Worm (Caenorhabditis elegans) whole organism, L4 larva: ENCODE data around the gene gana-1.

ENCODE experiments used
- F26F4.8 ChIP-seq: fragments of 200-800 bp; sonication (Bioruptor generic); conservative IDR thresholded peaks from 2 replicates; pipeline ENCODE4 v1.3.6; 2022; ENCODE audit warnings: missing genetic modification characterization, missing compliant biosample characterization
- R02D3.7 ChIP-seq: fragments of 150-350 bp; sonication (generic microtip); optimal IDR thresholded peaks from 3 replicates; lab custom pipeline; 2014; ENCODE audit warnings: missing biosample characterization, missing genetic modification characterization
- T26A8.4 ChIP-seq: fragments of 200-800 bp; sonication (Bioruptor generic); IDR thresholded peaks from 2 replicates; pipeline ENCODE4 v1.3.6; 2022; ENCODE audit warnings: missing genetic modification characterization, missing compliant biosample characterization
- Y105C5A.15 ChIP-seq: fragments of 200-800 bp; sonication (Bioruptor generic); IDR thresholded peaks from 2 replicates; pipeline ENCODE4 v1.3.6; 2022; ENCODE audit warnings: missing genetic modification characterization, missing compliant biosample characterization
- Y48G9A.11 ChIP-seq: fragments of 200-800 bp; sonication (Bioruptor generic); IDR thresholded peaks from 2 replicates; pipeline ENCODE4 v1.3.6; 2022; ENCODE audit warnings: missing genetic modification reagents, missing genetic modification characterization, missing compliant biosample characterization
- aha-1 ChIP-seq: fragments of 150-350 bp; peaks from one replicate; lab custom pipeline; 2014; ENCODE audit warnings: missing biosample characterization, missing genetic modification characterization
- aly-2 ChIP-seq: sonication (generic microtip); optimal IDR thresholded peaks from 2 replicates; lab custom pipeline; 2018; ENCODE audit warnings: missing biosample characterization, missing genetic modification characterization
- ama-1 ChIP-seq: fragments of 150-350 bp; optimal IDR thresholded peaks from 2 replicates; lab custom pipeline; 2014; ENCODE audit warnings: inconsistent platforms, mixed read lengths
- ceh-28 ChIP-seq: fragments of 150-350 bp; optimal IDR thresholded peaks from 2 replicates; lab custom pipeline; 2014; ENCODE audit warnings: missing biosample characterization, missing genetic modification reagents, missing genetic modification characterization
- ceh-44 ChIP-seq: fragments of 200-800 bp; sonication (Bioruptor generic); IDR thresholded peaks from 2 replicates; pipeline ENCODE4 v1.3.6; 2022; ENCODE audit warnings: missing genetic modification reagents, missing genetic modification characterization, missing compliant biosample characterization
- ces-1 ChIP-seq: fragments of 150-350 bp; sonication (generic microtip); optimal IDR thresholded peaks from 4 replicates; lab custom pipeline; 2014; ENCODE audit warnings: missing biosample characterization, missing genetic modification reagents, missing genetic modification characterization
- daf-12 ChIP-seq: fragments of 150-350 bp; optimal IDR thresholded peaks from 2 replicates; lab custom pipeline; 2014; ENCODE audit warnings: missing biosample characterization, missing genetic modification reagents, missing genetic modification characterization
- daf-16 ChIP-seq, 3 experiments: sonication (generic microtip); optimal IDR thresholded peaks; 2 replicates each; lab custom pipeline; 2016 to 2017; ENCODE audit warnings: missing genetic modification characterization in 3 of 3, missing genetic modification reagents in 3 of 3, mild to moderate bottlenecking in 2 of 3, missing compliant biosample characterization in 2 of 3, missing biosample characterization in 1 of 3, moderate library complexity in 1 of 3
- dmd-6 ChIP-seq: fragments of 200-800 bp; sonication (Bioruptor generic); IDR thresholded peaks from 2 replicates; pipeline ENCODE4 v1.3.6; 2022; ENCODE audit warnings: missing genetic modification reagents, missing genetic modification characterization, missing compliant biosample characterization
- dpl-1 ChIP-seq: fragments of 150-350 bp; optimal IDR thresholded peaks from 2 replicates; lab custom pipeline; 2014; ENCODE audit warnings: missing biosample characterization, missing genetic modification reagents, missing genetic modification characterization
- dve-1 ChIP-seq: sonication (generic microtip); optimal IDR thresholded peaks from 2 replicates; lab custom pipeline; 2017; ENCODE audit warnings: antibody characterized with exemption, mild to moderate bottlenecking, missing genetic modification characterization, missing compliant biosample characterization; ENCODE audit not compliant: insufficient read depth
- egl-27 ChIP-seq: sonication (generic microtip); optimal IDR thresholded peaks from 3 replicates; lab custom pipeline; 2017; ENCODE audit warnings: missing biosample characterization, missing genetic modification reagents, missing genetic modification characterization
- gei-8 ChIP-seq: fragments of 200-800 bp; sonication (Bioruptor generic); optimal IDR thresholded peaks from 2 replicates; lab custom pipeline; 2018; ENCODE audit warnings: mild to moderate bottlenecking, missing genetic modification characterization, missing compliant biosample characterization
- hif-1 ChIP-seq, 2 experiments: sonication (generic microtip); optimal IDR thresholded peaks; 2 replicates each; lab custom pipeline; 2016 to 2017; ENCODE audit warnings: missing compliant biosample characterization in 2 of 2, missing genetic modification characterization in 2 of 2, missing genetic modification reagents in 2 of 2, missing genotype in 2 of 2, mild to moderate bottlenecking in 1 of 2
- hlh-11 ChIP-seq: fragments of 200-800 bp; sonication (Bioruptor generic); optimal IDR thresholded peaks from 2 replicates; lab custom pipeline; 2018; ENCODE audit warnings: mild to moderate bottlenecking, missing genetic modification characterization, missing compliant biosample characterization
- hlh-30 ChIP-seq: sonication (generic microtip); optimal IDR thresholded peaks from 2 replicates; lab custom pipeline; 2017; ENCODE audit warnings: antibody characterized with exemption, mild to moderate bottlenecking, missing genetic modification characterization, missing compliant biosample characterization; ENCODE audit not compliant: insufficient read depth
- hmg-1.1 ChIP-seq: fragments of 200-800 bp; sonication (Bioruptor generic); IDR thresholded peaks from 2 replicates; pipeline ENCODE4 v1.3.6; 2022; ENCODE audit warnings: missing genetic modification reagents, missing genetic modification characterization, missing compliant biosample characterization
- lsy-2 ChIP-seq, 2 experiments: fragments of 150-350 bp in 1 of 2; sonication (generic microtip) in 1 of 2; optimal IDR thresholded peaks; 2 replicates each; lab custom pipeline; 2014 to 2017; ENCODE audit warnings: missing biosample characterization in 2 of 2, missing genetic modification characterization in 2 of 2
- madf-5 ChIP-seq, 2 experiments: fragments of 200-800 bp; sonication (Bioruptor generic); IDR thresholded peaks; 2 replicates each; pipeline ENCODE4 v1.3.6; 2022; ENCODE audit warnings: missing compliant biosample characterization in 2 of 2, missing genetic modification characterization in 2 of 2
- mep-1 ChIP-seq: fragments of 150-350 bp; sonication (generic microtip); optimal IDR thresholded peaks from 3 replicates; lab custom pipeline; 2014; ENCODE audit warnings: missing biosample characterization, missing genetic modification characterization
- mes-2 ChIP-seq: sonication (generic microtip); optimal IDR thresholded peaks from 2 replicates; lab custom pipeline; 2016; ENCODE audit warnings: missing genotype, mild to moderate bottlenecking, missing genetic modification characterization, missing compliant biosample characterization; ENCODE audit not compliant: poor library complexity, severe bottlenecking
- mxl-2 ChIP-seq: fragments of 200-800 bp; sonication (Bioruptor generic); conservative IDR thresholded peaks from 2 replicates; pipeline ENCODE4 v1.3.6; 2022; ENCODE audit warnings: missing genetic modification reagents, missing genetic modification characterization, missing compliant biosample characterization
- mxl-3 ChIP-seq: fragments of 200-800 bp; sonication (Bioruptor generic); optimal IDR thresholded peaks from 2 replicates; lab custom pipeline; 2018; ENCODE audit warnings: mild to moderate bottlenecking, missing genetic modification characterization, missing compliant biosample characterization
- nhr-25 ChIP-seq: sonication (generic microtip); optimal IDR thresholded peaks from 2 replicates; lab custom pipeline; 2017; ENCODE audit warnings: missing genetic modification characterization, mild to moderate bottlenecking, missing compliant biosample characterization, antibody characterized with exemption, moderate library complexity, borderline replicate concordance; ENCODE audit not compliant: insufficient read depth
- nhr-28 ChIP-seq: fragments of 150-350 bp; optimal IDR thresholded peaks from 2 replicates; lab custom pipeline; 2014; ENCODE audit warnings: missing biosample characterization, missing genetic modification characterization
- nhr-6 ChIP-seq: fragments of 150-350 bp; optimal IDR thresholded peaks from 2 replicates; lab custom pipeline; 2014; ENCODE audit warnings: missing biosample characterization, missing genetic modification characterization
- nhr-76 ChIP-seq: fragments of 150-350 bp; optimal IDR thresholded peaks from 2 replicates; lab custom pipeline; 2014; ENCODE audit warnings: missing biosample characterization, missing genetic modification characterization
- nhr-77 ChIP-seq: fragments of 150-350 bp; optimal IDR thresholded peaks from 2 replicates; lab custom pipeline; 2014; ENCODE audit warnings: missing biosample characterization, missing genetic modification characterization
- pha-4 ChIP-seq, 2 experiments: fragments of 150-350 bp in 1 of 2; fragments of 200-800 bp in 1 of 2; sonication (Bioruptor generic) in 1 of 2; IDR thresholded peaks in 1 of 2; optimal IDR thresholded peaks in 1 of 2; 2 replicates each; pipeline versions ENCODE4 v1.3.6 to Lab custom; 2014 to 2022; ENCODE audit warnings: missing genetic modification characterization in 2 of 2, missing genetic modification reagents in 2 of 2, missing biosample characterization in 1 of 2, missing compliant biosample characterization in 1 of 2
- pqm-1 ChIP-seq: sonication (generic microtip); optimal IDR thresholded peaks from 2 replicates; lab custom pipeline; 2017; ENCODE audit warnings: missing biosample characterization, missing genetic modification characterization
- rbr-2 ChIP-seq: sonication (generic microtip); optimal IDR thresholded peaks from 2 replicates; lab custom pipeline; 2016; ENCODE audit warnings: missing genotype, missing genetic modification characterization, missing compliant biosample characterization
- sdz-12 ChIP-seq: fragments of 200-800 bp; sonication (Bioruptor generic); optimal IDR thresholded peaks from 2 replicates; lab custom pipeline; 2018; ENCODE audit warnings: mild to moderate bottlenecking, missing genetic modification characterization, missing compliant biosample characterization
- unc-130 ChIP-seq: sonication (generic microtip); optimal IDR thresholded peaks from 2 replicates; lab custom pipeline; 2016; ENCODE audit warnings: missing genetic modification reagents, missing genetic modification characterization, missing compliant biosample characterization
- vab-7 ChIP-seq: fragments of 200-800 bp; sonication (Bioruptor generic); IDR thresholded peaks from 2 replicates; pipeline ENCODE4 v1.3.6; 2022; ENCODE audit warnings: missing genetic modification reagents, missing genetic modification characterization, missing compliant biosample characterization
- zfp-2 ChIP-seq: sonication (generic microtip); optimal IDR thresholded peaks from 2 replicates; lab custom pipeline; 2016; ENCODE audit warnings: mild to moderate bottlenecking, missing genetic modification characterization, missing compliant biosample characterization
- ztf-7 ChIP-seq: fragments of 150-350 bp; optimal IDR thresholded peaks from 2 replicates; lab custom pipeline; 2014; ENCODE audit warnings: missing biosample characterization, missing genetic modification characterization

gana-1 gene

ce11 chrV:12100794-12101343, 13.8 kb downstream of the gana-1 start, which contains the start of gene nhr-154 (continued):
- TF ChIP-seq ces-1 (GFP tag; lab: Kevin White, UChicago) (no peak), madf-5 (GFP tag; IDR thresholded peaks at IDR 0.05; lab: Robert Waterston, UW) (no peak), Y48G9A.11 (no peak), pha-4 (GFP tag; IDR thresholded peaks at IDR 0.05; lab: Robert Waterston, UW) (no peak), pha-4 (tag; optimal IDR thresholded peaks at IDR 0.05; lab: Kevin White, UChicago) (no peak), egl-27 (tag; lab: Kevin White, UChicago) (no peak), hif-1 (tag; optimal IDR thresholded peaks at IDR 0.05; lab: Kevin White, UChicago) (peak in 1 of 2 experiments; percentile 62), aha-1 (peak; percentile 52), mep-1 (tag; lab: Kevin White, UChicago) (peak; percentile 20), lsy-2 (tag; optimal IDR thresholded peaks at IDR 0.05; lab: Kevin White, UChicago) (peak in 1 of 2 experiments; percentile 49), sdz-12 (GFP tag; lab: Kevin White, UChicago) (no peak), vab-7 (no peak), hlh-11 (tag; lab: Kevin White, UChicago) (no peak), aly-2 (tag; lab: Kevin White, UChicago) (no peak), F26F4.8 (no peak)

ce11 chrV:12103920-12104319, 16.9 kb downstream of the gana-1 start, which contains the start of gene nhr-153:
Gene nhr-153, plus strand, starts transcription at chrV:12104220.
- TF ChIP-seq gei-8 (no peak), mxl-2 (GFP tag; lab: Robert Waterston, UW) (no peak), ama-1 (no peak), aha-1 (peak; percentile 67), Y105C5A.15 (GFP tag; lab: Robert Waterston, UW) (no peak), nhr-28 (peak; percentile 19)

ce11 chrV:12106841-12107240, 19.8 kb downstream of the gana-1 start, which contains the start of gene nhr-136:
Gene nhr-136, plus strand, starts transcription at chrV:12107141.
- TF ChIP-seq dve-1 (tag; lab: Kevin White, UChicago), result peak; percentile 26
- peak; percentile 42 for TF ChIP-seq nhr-28
- TF ChIP-seq ceh-28 (tag; lab: Kevin White, UChicago), result no peak
- no peak for TF ChIP-seq vab-7
- TF ChIP-seq mxl-3 (GFP tag; lab: Kevin White, UChicago), result peak; percentile 39
- TF ChIP-seq daf-16 (GFP tag; optimal IDR thresholded peaks at IDR 0.05; lab: Kevin White, UChicago), result no peak
- TF ChIP-seq daf-16 (tag; optimal IDR thresholded peaks at IDR 0.05; lab: Kevin White, UChicago), result peak; percentile 5

- TF ChIP-seq hlh-30 (tag; lab: Kevin White, UChicago) (peak; percentile 56), aha-1 (peak; percentile 23), dpl-1 (peak; percentile 11), R02D3.7 (tag; lab: Kevin White, UChicago) (no peak), mes-2 (tag; lab: Kevin White, UChicago) (peak; percentile 19), nhr-6 (tag; lab: Kevin White, UChicago) (peak; percentile 53), dmd-6 (GFP tag; lab: Robert Waterston, UW) (no peak), nhr-28 (peak; percentile 46)
Measured at ce11 chrV:12111452-12111851, 24.4 kb downstream of the gana-1 start, which contains the start of gene lhpp-1. Gene lhpp-1, minus strand, starts transcription at chrV:12111805.

ce11 chrV:12113726-12114125, 26.7 kb downstream of the gana-1 start:
- TF ChIP-seq ceh-44 (no peak), vab-7 (no peak), daf-12 (no peak), unc-130 (no peak), hif-1 (tag; optimal IDR thresholded peaks at IDR 0.05; lab: Kevin White, UChicago) (no peak), mxl-3 (GFP tag; lab: Kevin White, UChicago) (peak; percentile 66), pqm-1 (tag; lab: Kevin White, UChicago) (peak; percentile 85), nhr-28 (peak; percentile 91), aha-1 (peak; percentile 30), hlh-11 (tag; lab: Kevin White, UChicago) (no peak), nhr-76 (tag; lab: Kevin White, UChicago) (no peak), ztf-7 (no peak), rbr-2 (tag; lab: Kevin White, UChicago) (no peak), nhr-77 (peak; percentile 3), nhr-25 (no peak), T26A8.4 (GFP tag; lab: Robert Waterston, UW) (no peak), dmd-6 (GFP tag; lab: Robert Waterston, UW) (peak; percentile 54), dpl-1 (no peak), madf-5 (GFP tag; IDR thresholded peaks at IDR 0.05; lab: Robert Waterston, UW) (no peak), hmg-1.1 (GFP tag; lab: Robert Waterston, UW) (no peak), zfp-2 (tag; lab: Kevin White, UChicago) (no peak)
